Fruit fly (Drosophila melanogaster): ENCODE data around the gene CAH16.

Gene CAH16

DNA sequence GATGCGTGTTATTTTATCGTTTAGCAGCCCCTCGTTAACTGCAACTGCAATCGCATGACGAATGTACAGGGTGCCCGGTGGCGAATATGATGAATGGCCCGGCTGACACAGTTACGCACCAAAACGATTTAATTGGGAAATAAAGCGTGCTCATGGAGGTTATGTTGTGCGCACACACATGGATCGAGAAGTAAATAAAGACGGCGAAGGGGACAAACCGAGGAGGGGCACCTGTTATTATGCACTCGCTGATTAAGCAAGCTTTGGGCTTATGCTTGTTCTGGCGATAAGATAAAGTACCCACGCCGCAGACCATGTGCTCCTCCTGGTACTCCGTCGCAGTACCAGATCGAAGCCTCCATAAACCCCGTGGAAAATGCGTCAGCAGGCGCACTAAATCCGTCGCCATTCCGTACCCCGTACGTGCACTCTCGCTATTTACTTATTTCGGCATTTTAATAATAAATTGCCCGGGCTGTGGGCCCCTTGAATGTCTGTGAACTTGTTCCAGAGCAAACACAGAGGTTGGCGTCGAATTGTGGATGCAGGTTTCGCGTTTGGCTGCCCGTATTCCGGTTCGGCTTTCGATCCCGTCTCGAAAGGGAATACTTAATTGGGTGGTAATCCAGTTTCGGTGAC, 34.9 kb upstream of the CAH16 start:
- peak; percentile 44 for TF ChIP-seq CG11762 (GFP tag; optimal IDR thresholded peaks at IDR 0.05; ENCODE audit: insufficient read depth)
- TF ChIP-seq Ets21C (GFP tag; optimal IDR thresholded peaks at IDR 0.05), result peak; percentile 58
- TF ChIP-seq Met (GFP tag; optimal IDR thresholded peaks at IDR 0.05), result peak; percentile 85
- TF ChIP-seq dsx (GFP tag; optimal IDR thresholded peaks at IDR 0.05; ENCODE audit: poor library complexity, severe bottlenecking), result no peak
- TF ChIP-seq CG4318 (GFP tag; optimal IDR thresholded peaks at IDR 0.05), result no peak
- peak; percentile 67 for TF ChIP-seq CG8632 (GFP tag; optimal IDR thresholded peaks at IDR 0.05)
- no peak for TF ChIP-seq ss (GFP tag; optimal IDR thresholded peaks at IDR 0.05)
- no peak for TF ChIP-seq CG6808 (GFP tag; optimal IDR thresholded peaks at IDR 0.05)
- peak; percentile 80 for TF ChIP-seq lz (GFP tag; optimal IDR thresholded peaks at IDR 0.05)
- TF ChIP-seq Ets96B (tag; optimal IDR thresholded peaks at IDR 0.05), result no peak
- no peak for TF ChIP-seq dac (GFP tag; optimal IDR thresholded peaks at IDR 0.05)
- no peak for TF ChIP-seq fkh (GFP tag; optimal IDR thresholded peaks at IDR 0.05)
- TF ChIP-seq salr (GFP tag; optimal IDR thresholded peaks at IDR 0.05), result no peak
- peak; percentile 73; the same call in 2 of the 3 replicates for TF ChIP-seq eg (GFP tag; IDR thresholded peaks at IDR 0.05)
- TF ChIP-seq fd85E (GFP tag; optimal IDR thresholded peaks at IDR 0.05), result peak; percentile 7
- no peak for TF ChIP-seq achi (GFP tag; optimal IDR thresholded peaks at IDR 0.05)
- TF ChIP-seq Hr39 (GFP tag; optimal IDR thresholded peaks at IDR 0.05), result peak; percentile 68
- TF ChIP-seq CG1621 (tag; optimal IDR thresholded peaks at IDR 0.05), result no peak
- TF ChIP-seq CG10631 (GFP tag; optimal IDR thresholded peaks at IDR 0.05), result peak; percentile 25
- peak; percentile 28 for TF ChIP-seq CG11902 (GFP tag; optimal IDR thresholded peaks at IDR 0.05)
- TF ChIP-seq topi (GFP tag; optimal IDR thresholded peaks at IDR 0.05), result peak; percentile 72
- peak; percentile 39 for TF ChIP-seq CG6854 (GFP tag; optimal IDR thresholded peaks at IDR 0.05)
- TF ChIP-seq Blimp-1 (GFP tag; optimal IDR thresholded peaks at IDR 0.05), result peak; percentile 24
- TF ChIP-seq CG11294 (GFP tag; IDR thresholded peaks at IDR 0.05), result no peak; the same call in 1 of the 2 replicates
- TF ChIP-seq CG6792 (GFP tag; optimal IDR thresholded peaks at IDR 0.05), result peak; percentile 81
- TF ChIP-seq OdsH (GFP tag; optimal IDR thresholded peaks at IDR 0.05), result no peak
- peak; percentile 8 for TF ChIP-seq fd59A (GFP tag; optimal IDR thresholded peaks at IDR 0.05)
- no peak for TF ChIP-seq Sox14 (GFP tag; optimal IDR thresholded peaks at IDR 0.05)
- peak; percentile 86 for TF ChIP-seq Sox102F (GFP tag; optimal IDR thresholded peaks at IDR 0.05)
- peak; percentile 73 for TF ChIP-seq CG31627 (GFP tag; optimal IDR thresholded peaks at IDR 0.05)
- TF ChIP-seq Hr4 (GFP tag; optimal IDR thresholded peaks at IDR 0.05), result peak; percentile 45
- peak; percentile 91 for TF ChIP-seq svp (GFP tag)
- TF ChIP-seq CG7368 (GFP tag; optimal IDR thresholded peaks at IDR 0.05), result peak; percentile 60
- TF ChIP-seq CG6276 (GFP tag; optimal IDR thresholded peaks at IDR 0.05), result no peak
- TF ChIP-seq CG9139 (GFP tag; optimal IDR thresholded peaks at IDR 0.05), result no peak
- TF ChIP-seq Sox15 (GFP tag; optimal IDR thresholded peaks at IDR 0.05), result peak; percentile 50
- peak; percentile 68 for TF ChIP-seq Eip93F (GFP tag; optimal IDR thresholded peaks at IDR 0.05)
- TF ChIP-seq CG32006 (GFP tag; optimal IDR thresholded peaks at IDR 0.05), result no peak
- TF ChIP-seq esn (GFP tag; optimal IDR thresholded peaks at IDR 0.05), result peak; percentile 83
- no peak for TF ChIP-seq CG16779 (tag; optimal IDR thresholded peaks at IDR 0.05)
- TF ChIP-seq acj6 (GFP tag; optimal IDR thresholded peaks at IDR 0.05), result peak; percentile 55
- TF ChIP-seq CG10669 (GFP tag; optimal IDR thresholded peaks at IDR 0.05), result no peak
- no peak for TF ChIP-seq net (GFP tag; optimal IDR thresholded peaks at IDR 0.05)
- TF ChIP-seq cyc (GFP tag; optimal IDR thresholded peaks at IDR 0.05), result peak; percentile 59
- peak; percentile 94 for TF ChIP-seq vri (GFP tag; optimal IDR thresholded peaks at IDR 0.05)
- TF ChIP-seq Smox (GFP tag; optimal IDR thresholded peaks at IDR 0.05), result peak; percentile 77
- peak; percentile 89 for TF ChIP-seq Eip78C (GFP tag)
- peak; percentile 40 for TF ChIP-seq Lpt (GFP tag; optimal IDR thresholded peaks at IDR 0.05)
- TF ChIP-seq Gug (GFP tag; IDR thresholded peaks at IDR 0.05), result 0 out of 2 replicates have a peak, but pooled peaks have one; percentile 25
- TF ChIP-seq CG3032 (tag; optimal IDR thresholded peaks at IDR 0.05), result no peak
- no peak for TF ChIP-seq spab (GFP tag; optimal IDR thresholded peaks at IDR 0.05)
